Worm (Caenorhabditis elegans): Measurements from ENCODE around the gene K04C1.2.
A peak's percentile ranks its signal among the peaks of the same experiment; 100 is the strongest.

- TF ChIP-seq grh-1 (GFP tag; IDR thresholded peaks at IDR 0.05) (no peak), pqm-1 (tag; optimal IDR thresholded peaks at IDR 0.05) (peak; percentile 80), lin-15B (tag; optimal IDR thresholded peaks at IDR 0.05) (no peak), dpl-1 (GFP tag; optimal IDR thresholded peaks at IDR 0.05) (no peak), aha-1 (tag; optimal IDR thresholded peaks at IDR 0.05) (no peak), unc-86 (tag; optimal IDR thresholded peaks at IDR 0.05) (no peak), snpc-4 (tag; optimal IDR thresholded peaks at IDR 0.05) (no peak), nhr-76 (tag; optimal IDR thresholded peaks at IDR 0.05) (no peak), mep-1 (tag; optimal IDR thresholded peaks at IDR 0.05) (no peak), blmp-1 (tag; optimal IDR thresholded peaks at IDR 0.05) (no peak), ztf-4 (tag; optimal IDR thresholded peaks at IDR 0.05) (no peak), sox-4 (tag; optimal IDR thresholded peaks at IDR 0.05) (no peak), unc-62 (GFP tag; optimal IDR thresholded peaks at IDR 0.05) (no peak)
Measured at ce11 chrX:14214520-14215023, 23.9 kb upstream of the K04C1.2 start, which contains the start of gene K06G5.1.
